Worm (Caenorhabditis elegans) whole organism, L3 larva: Measurements from ENCODE around the gene C49A9.9.

Experiments
- ceh-28 ChIP-seq: fragments of 150-350 bp; optimal IDR thresholded peaks from 2 replicates; lab custom pipeline; 2014; ENCODE audit warnings: missing biosample characterization, missing genetic modification reagents, missing genetic modification characterization
- ceh-82 ChIP-seq: fragments of 150-350 bp; optimal IDR thresholded peaks from 2 replicates; lab custom pipeline; 2014; ENCODE audit warnings: missing biosample characterization, missing genetic modification characterization
- fkh-2 ChIP-seq: fragments of 150-350 bp; optimal IDR thresholded peaks from 2 replicates; lab custom pipeline; 2014; ENCODE audit warnings: missing biosample characterization, missing genetic modification reagents, missing genetic modification characterization
- fos-1 ChIP-seq: fragments of 150-350 bp; optimal IDR thresholded peaks from 2 replicates; lab custom pipeline; 2014; ENCODE audit warnings: missing biosample characterization, missing genetic modification characterization
- lin-15B ChIP-seq: fragments of 150-350 bp; optimal IDR thresholded peaks from 2 replicates; lab custom pipeline; 2014; ENCODE audit warnings: missing biosample characterization, missing genetic modification characterization
- nhr-28 ChIP-seq: fragments of 150-350 bp; optimal IDR thresholded peaks from 2 replicates; lab custom pipeline; 2014; ENCODE audit warnings: missing biosample characterization, missing genetic modification characterization
- snpc-4 ChIP-seq: fragments of 150-350 bp; optimal IDR thresholded peaks from 2 replicates; lab custom pipeline; 2014; ENCODE audit warnings: missing biosample characterization, missing genetic modification characterization
- unc-39 ChIP-seq: sonication (generic microtip); optimal IDR thresholded peaks from 4 replicates; lab custom pipeline; 2017; ENCODE audit warnings: missing biosample characterization, missing genetic modification characterization
- unc-62 ChIP-seq: fragments of 150-350 bp; sonication (generic microtip); optimal IDR thresholded peaks from 4 replicates; lab custom pipeline; 2014; ENCODE audit warnings: missing biosample characterization, missing genetic modification reagents, missing genetic modification characterization

DNA sequence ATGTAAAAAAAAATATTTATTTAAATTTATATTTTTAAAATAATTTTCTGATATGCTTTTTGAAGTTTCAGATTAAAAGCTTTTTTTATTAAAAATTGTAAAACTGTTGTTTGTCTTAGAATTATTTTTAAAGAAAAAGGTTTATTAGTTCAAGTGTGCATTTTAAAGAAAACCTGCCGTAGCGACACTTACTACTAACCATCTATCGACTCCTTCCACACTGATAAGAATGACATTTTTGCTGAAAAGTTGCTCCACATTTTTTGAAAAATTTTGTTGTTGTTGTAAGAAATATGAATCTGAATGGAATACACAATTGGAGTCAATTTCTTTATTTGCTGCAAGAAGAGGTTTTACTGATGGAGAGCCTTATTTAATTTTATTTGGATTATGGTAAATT, 10.8 kb downstream of the C49A9.9 start, which contains the start of gene C49A9.1:
- no peak for TF ChIP-seq lin-15B (tag; lab: Kevin White, UChicago)
- no peak for TF ChIP-seq unc-62
- TF ChIP-seq unc-39 (tag; lab: Kevin White, UChicago): no peak
- no peak for TF ChIP-seq fkh-2 (tag; lab: Kevin White, UChicago)
- no peak for TF ChIP-seq snpc-4
- no peak for TF ChIP-seq ceh-82 (tag; lab: Kevin White, UChicago)
- TF ChIP-seq fos-1 (tag; lab: Kevin White, UChicago): no peak
- no peak for TF ChIP-seq nhr-28 (tag; lab: Kevin White, UChicago)
- TF ChIP-seq ceh-28: no peak
